Worm (Caenorhabditis elegans) whole organism, L4 larva: ENCODE measurements around the gene ZK1321.4.

Experiments used
- D1046.2 ChIP-seq: fragments of 200-800 bp; sonication (Bioruptor generic); IDR thresholded peaks from 2 replicates; pipeline ENCODE4 v1.3.6; 2022; ENCODE audit warnings: missing genetic modification characterization, missing compliant biosample characterization
- F10B5.3 ChIP-seq: sonication (generic microtip); optimal IDR thresholded peaks from 2 replicates; lab custom pipeline; 2016; ENCODE audit warnings: mild to moderate bottlenecking, missing genetic modification characterization, missing compliant biosample characterization
- F37D6.2 ChIP-seq: sonication (generic microtip); optimal IDR thresholded peaks from 2 replicates; lab custom pipeline; 2016; ENCODE audit warnings: mild to moderate bottlenecking, missing genetic modification characterization, missing compliant biosample characterization
- F44E2.7 ChIP-seq: fragments of 200-800 bp; sonication (Bioruptor generic); IDR thresholded peaks from 2 replicates; pipeline ENCODE4 v2.1.2; 2022; ENCODE audit warnings: missing genetic modification characterization, missing compliant biosample characterization
- R02D3.7 ChIP-seq: fragments of 150-350 bp; sonication (generic microtip); optimal IDR thresholded peaks from 3 replicates; lab custom pipeline; 2014; ENCODE audit warnings: missing biosample characterization, missing genetic modification characterization
- T20F7.1 ChIP-seq: fragments of 200-800 bp; sonication (Bioruptor generic); optimal IDR thresholded peaks from 2 replicates; lab custom pipeline; 2018; ENCODE audit warnings: mild to moderate bottlenecking, missing genetic modification characterization, missing compliant biosample characterization
- Y5F2A.4 ChIP-seq: fragments of 200-800 bp; sonication (Bioruptor generic); optimal IDR thresholded peaks from 2 replicates; lab custom pipeline; 2018; ENCODE audit warnings: mild to moderate bottlenecking, missing genetic modification characterization, missing compliant biosample characterization
- ZK337.2 ChIP-seq: fragments of 200-800 bp; sonication (Bioruptor generic); IDR thresholded peaks from 2 replicates; pipeline ENCODE4 v1.3.6; 2022; ENCODE audit warnings: missing genetic modification reagents, missing genetic modification characterization, missing compliant biosample characterization
- ceh-32 ChIP-seq: sonication (generic microtip); optimal IDR thresholded peaks from 2 replicates; lab custom pipeline; 2016; ENCODE audit warnings: mild to moderate bottlenecking, missing genetic modification characterization, missing compliant biosample characterization; ENCODE audit not compliant: poor library complexity
- ceh-44 ChIP-seq: fragments of 200-800 bp; sonication (Bioruptor generic); IDR thresholded peaks from 2 replicates; pipeline ENCODE4 v1.3.6; 2022; ENCODE audit warnings: missing genetic modification reagents, missing genetic modification characterization, missing compliant biosample characterization
- ceh-62 ChIP-seq: sonication (generic microtip); optimal IDR thresholded peaks from 2 replicates; lab custom pipeline; 2017; ENCODE audit warnings: missing biosample characterization, missing genetic modification characterization
- ctbp-1 ChIP-seq: fragments of 200-800 bp; sonication (Bioruptor generic); IDR thresholded peaks from 2 replicates; pipeline ENCODE4 v1.3.6; 2022; ENCODE audit warnings: missing genetic modification reagents, missing genetic modification characterization, missing compliant biosample characterization
- daf-8 ChIP-seq: fragments of 200-800 bp; sonication (Bioruptor generic); IDR thresholded peaks from 2 replicates; pipeline ENCODE4 v1.3.6; 2022; ENCODE audit warnings: missing genetic modification characterization, missing compliant biosample characterization
- dmd-8 ChIP-seq: fragments of 200-800 bp; sonication (Bioruptor generic); IDR thresholded peaks from 2 replicates; pipeline ENCODE4 v1.3.6; 2022; ENCODE audit warnings: missing genetic modification characterization, missing compliant biosample characterization
- duxl-1 ChIP-seq: sonication (generic microtip); optimal IDR thresholded peaks from 2 replicates; lab custom pipeline; 2016; ENCODE audit warnings: mild to moderate bottlenecking, missing genetic modification characterization, moderate library complexity, missing compliant biosample characterization; ENCODE audit not compliant: poor library complexity
- dve-1 ChIP-seq: sonication (generic microtip); optimal IDR thresholded peaks from 2 replicates; lab custom pipeline; 2017; ENCODE audit warnings: antibody characterized with exemption, mild to moderate bottlenecking, missing genetic modification characterization, missing compliant biosample characterization; ENCODE audit not compliant: insufficient read depth
- fos-1 ChIP-seq: fragments of 150-350 bp; optimal IDR thresholded peaks from 2 replicates; lab custom pipeline; 2014; ENCODE audit warnings: missing biosample characterization, missing genetic modification characterization
- gei-8 ChIP-seq: fragments of 200-800 bp; sonication (Bioruptor generic); optimal IDR thresholded peaks from 2 replicates; lab custom pipeline; 2018; ENCODE audit warnings: mild to moderate bottlenecking, missing genetic modification characterization, missing compliant biosample characterization
- hlh-11 ChIP-seq: fragments of 200-800 bp; sonication (Bioruptor generic); optimal IDR thresholded peaks from 2 replicates; lab custom pipeline; 2018; ENCODE audit warnings: mild to moderate bottlenecking, missing genetic modification characterization, missing compliant biosample characterization
- lim-7 ChIP-seq: fragments of 200-800 bp; sonication (Bioruptor generic); IDR thresholded peaks from 2 replicates; pipeline ENCODE4 v1.3.6; 2022; ENCODE audit warnings: missing genetic modification characterization, missing compliant biosample characterization
- lin-1 ChIP-seq: fragments of 200-800 bp; sonication (Bioruptor generic); IDR thresholded peaks from 2 replicates; pipeline ENCODE4 v1.3.6; 2022; ENCODE audit warnings: missing genetic modification reagents, missing genetic modification characterization, missing compliant biosample characterization
- lin-15B ChIP-seq: fragments of 150-350 bp; sonication (generic microtip); optimal IDR thresholded peaks from 3 replicates; lab custom pipeline; 2014; ENCODE audit warnings: missing biosample characterization, missing genetic modification characterization
- lin-38 ChIP-seq: fragments of 200-800 bp; sonication (Bioruptor generic); IDR thresholded peaks from 2 replicates; pipeline ENCODE4 v1.3.6; 2022; ENCODE audit warnings: missing genetic modification reagents, missing genetic modification characterization, missing compliant biosample characterization
- lin-39 ChIP-seq: fragments of 150-350 bp; optimal IDR thresholded peaks from 2 replicates; lab custom pipeline; 2014; ENCODE audit warnings: missing biosample characterization, missing genetic modification reagents, missing genetic modification characterization
- lir-3 ChIP-seq: sonication (generic microtip); optimal IDR thresholded peaks from 2 replicates; lab custom pipeline; 2016; ENCODE audit warnings: mild to moderate bottlenecking, missing genetic modification characterization, missing compliant biosample characterization
- madf-5 ChIP-seq, 2 experiments: fragments of 200-800 bp; sonication (Bioruptor generic); IDR thresholded peaks; 2 replicates each; pipeline ENCODE4 v1.3.6; 2022; ENCODE audit warnings: missing compliant biosample characterization in 2 of 2, missing genetic modification characterization in 2 of 2
- madf-9 ChIP-seq: fragments of 200-800 bp; sonication (Bioruptor generic); conservative IDR thresholded peaks from 2 replicates; pipeline ENCODE4 v1.3.6; 2022; ENCODE audit warnings: missing genetic modification reagents, missing genetic modification characterization, missing compliant biosample characterization
- mdt-29 ChIP-seq: fragments of 200-800 bp; sonication (Bioruptor generic); IDR thresholded peaks from 2 replicates; pipeline ENCODE4 v1.3.6; 2022; ENCODE audit warnings: missing genetic modification reagents, missing genetic modification characterization, missing compliant biosample characterization
- mes-2 ChIP-seq: sonication (generic microtip); optimal IDR thresholded peaks from 2 replicates; lab custom pipeline; 2016; ENCODE audit warnings: missing genotype, mild to moderate bottlenecking, missing genetic modification characterization, missing compliant biosample characterization; ENCODE audit not compliant: poor library complexity, severe bottlenecking
- mxl-2 ChIP-seq: fragments of 200-800 bp; sonication (Bioruptor generic); conservative IDR thresholded peaks from 2 replicates; pipeline ENCODE4 v1.3.6; 2022; ENCODE audit warnings: missing genetic modification reagents, missing genetic modification characterization, missing compliant biosample characterization
- nhr-102 ChIP-seq: sonication (generic microtip); optimal IDR thresholded peaks from 2 replicates; lab custom pipeline; 2016; ENCODE audit warnings: mild to moderate bottlenecking, missing genetic modification characterization, moderate library complexity, missing compliant biosample characterization
- nhr-11 ChIP-seq: fragments of 150-350 bp; optimal IDR thresholded peaks from 2 replicates; lab custom pipeline; 2014; ENCODE audit warnings: missing biosample characterization, missing genetic modification characterization
- nhr-25 ChIP-seq: sonication (generic microtip); optimal IDR thresholded peaks from 2 replicates; lab custom pipeline; 2017; ENCODE audit warnings: missing genetic modification characterization, mild to moderate bottlenecking, missing compliant biosample characterization, antibody characterized with exemption, moderate library complexity, borderline replicate concordance; ENCODE audit not compliant: insufficient read depth
- nhr-28 ChIP-seq: fragments of 150-350 bp; optimal IDR thresholded peaks from 2 replicates; lab custom pipeline; 2014; ENCODE audit warnings: missing biosample characterization, missing genetic modification characterization
- nhr-41 ChIP-seq: fragments of 200-800 bp; sonication (Bioruptor generic); IDR thresholded peaks from 2 replicates; pipeline ENCODE4 v1.3.6; 2022; ENCODE audit warnings: missing genetic modification reagents, missing genetic modification characterization, missing compliant biosample characterization
- nhr-42 ChIP-seq: fragments of 200-800 bp; sonication (Bioruptor generic); IDR thresholded peaks from 2 replicates; pipeline ENCODE4 v1.3.6; 2022; ENCODE audit warnings: missing genetic modification characterization, missing compliant biosample characterization
- nhr-6 ChIP-seq: fragments of 150-350 bp; optimal IDR thresholded peaks from 2 replicates; lab custom pipeline; 2014; ENCODE audit warnings: missing biosample characterization, missing genetic modification characterization
- nhr-77 ChIP-seq: fragments of 150-350 bp; optimal IDR thresholded peaks from 2 replicates; lab custom pipeline; 2014; ENCODE audit warnings: missing biosample characterization, missing genetic modification characterization
- pha-4 ChIP-seq, 2 experiments: fragments of 150-350 bp in 1 of 2; fragments of 200-800 bp in 1 of 2; sonication (Bioruptor generic) in 1 of 2; IDR thresholded peaks in 1 of 2; optimal IDR thresholded peaks in 1 of 2; 2 replicates each; pipeline versions ENCODE4 v1.3.6 to Lab custom; 2014 to 2022; ENCODE audit warnings: missing genetic modification characterization in 2 of 2, missing genetic modification reagents in 2 of 2, missing biosample characterization in 1 of 2, missing compliant biosample characterization in 1 of 2
- php-3 ChIP-seq: fragments of 200-800 bp; sonication (Bioruptor generic); IDR thresholded peaks from 2 replicates; pipeline ENCODE4 v1.3.6; 2022; ENCODE audit warnings: missing genetic modification reagents, missing genetic modification characterization, missing compliant biosample characterization
- set-16 ChIP-seq: fragments of 200-800 bp; sonication (Bioruptor generic); IDR thresholded peaks from 2 replicates; pipeline ENCODE4 v1.3.6; 2022; ENCODE audit warnings: missing genetic modification reagents, missing genetic modification characterization, missing compliant biosample characterization
- skn-1 ChIP-seq: fragments of 150-350 bp; optimal IDR thresholded peaks from 2 replicates; lab custom pipeline; 2014; ENCODE audit warnings: missing biosample characterization, missing genetic modification characterization
- snpc-1.2 ChIP-seq: fragments of 200-800 bp; sonication (Bioruptor generic); IDR thresholded peaks from 2 replicates; pipeline ENCODE4 v1.3.6; 2022; ENCODE audit warnings: missing genetic modification reagents, missing genetic modification characterization, missing compliant biosample characterization
- spr-3 ChIP-seq: fragments of 200-800 bp; sonication (Bioruptor generic); optimal IDR thresholded peaks from 2 replicates; lab custom pipeline; 2018; ENCODE audit warnings: mild to moderate bottlenecking, missing genetic modification characterization, missing compliant biosample characterization
- unc-130 ChIP-seq: sonication (generic microtip); optimal IDR thresholded peaks from 2 replicates; lab custom pipeline; 2016; ENCODE audit warnings: missing genetic modification reagents, missing genetic modification characterization, missing compliant biosample characterization
- unc-39 ChIP-seq: sonication (generic microtip); optimal IDR thresholded peaks from 2 replicates; lab custom pipeline; 2017; ENCODE audit warnings: missing biosample characterization, missing genetic modification characterization
- unc-62 ChIP-seq, 3 experiments: fragments of 150-350 bp in 1 of 3; sonication (generic microtip); optimal IDR thresholded peaks in 2 of 3; peaks in 1 of 3; 1 replicate in 1 of 3; 2 replicates in 2 of 3; lab custom pipeline; 2014 to 2017; ENCODE audit warnings: missing biosample characterization in 3 of 3, missing genetic modification characterization in 3 of 3, missing genetic modification reagents in 3 of 3, missing genotype in 1 of 3
- vab-7 ChIP-seq: fragments of 200-800 bp; sonication (Bioruptor generic); IDR thresholded peaks from 2 replicates; pipeline ENCODE4 v1.3.6; 2022; ENCODE audit warnings: missing genetic modification reagents, missing genetic modification characterization, missing compliant biosample characterization
- zag-1 ChIP-seq: fragments of 150-350 bp; optimal IDR thresholded peaks from 2 replicates; lab custom pipeline; 2014; ENCODE audit warnings: missing biosample characterization, missing genetic modification characterization
- zip-2 ChIP-seq: fragments of 150-350 bp; optimal IDR thresholded peaks from 2 replicates; lab custom pipeline; 2014; ENCODE audit warnings: missing biosample characterization, missing genetic modification characterization
- ztf-11 ChIP-seq: fragments of 150-350 bp; optimal IDR thresholded peaks from 2 replicates; lab custom pipeline; 2014; ENCODE audit warnings: missing biosample characterization, missing genetic modification characterization

Gene ZK1321.4

ce11 chrII:9791185-9791584 lies 17.4 kb upstream of the ZK1321.4 start (continued):
- no peak for TF ChIP-seq lim-7
- no peak for TF ChIP-seq F10B5.3
- no peak for TF ChIP-seq F44E2.7 (GFP tag; lab: Robert Waterston, UW)
- no peak for TF ChIP-seq unc-130 (GFP tag; lab: Kevin White, UChicago)
- TF ChIP-seq ZK337.2 (GFP tag; lab: Robert Waterston, UW), result no peak
- no peak for TF ChIP-seq Y5F2A.4 (GFP tag; lab: Kevin White, UChicago)
- no peak for TF ChIP-seq madf-5 (GFP tag; IDR thresholded peaks at IDR 0.05; lab: Robert Waterston, UW)
- no peak for TF ChIP-seq T20F7.1 (GFP tag; lab: Kevin White, UChicago)
- TF ChIP-seq F37D6.2 (tag; lab: Kevin White, UChicago), result no peak
- no peak for TF ChIP-seq R02D3.7 (tag; lab: Kevin White, UChicago)
- TF ChIP-seq nhr-102 (tag; lab: Kevin White, UChicago), result peak; percentile 93
- TF ChIP-seq ceh-32, result no peak
- TF ChIP-seq unc-62 (GFP tag; optimal IDR thresholded peaks at IDR 0.05 in 1 of 2; lab: Kevin White, UChicago), result peak in 1 of 2 experiments; percentile 98
- no peak for TF ChIP-seq unc-62 (tag; optimal IDR thresholded peaks at IDR 0.05; lab: Kevin White, UChicago)
- no peak for TF ChIP-seq lin-15B (tag; lab: Kevin White, UChicago)
- TF ChIP-seq php-3, result no peak
- no peak for TF ChIP-seq nhr-42 (GFP tag; lab: Robert Waterston, UW)
- no peak for TF ChIP-seq lin-38 (GFP tag; lab: Robert Waterston, UW)
- TF ChIP-seq duxl-1 (tag; lab: Kevin White, UChicago), result no peak
- no peak for TF ChIP-seq set-16 (GFP tag; lab: Robert Waterston, UW)
- no peak for TF ChIP-seq ceh-62 (tag; lab: Kevin White, UChicago)
- no peak for TF ChIP-seq mdt-29 (GFP tag; lab: Robert Waterston, UW)
- TF ChIP-seq unc-39 (tag; lab: Kevin White, UChicago), result no peak
- peak; percentile 71; the same call in 1 of the 2 replicates for TF ChIP-seq lin-1 (GFP tag; lab: Robert Waterston, UW)
- peak; percentile 87 for TF ChIP-seq nhr-28 (tag; lab: Kevin White, UChicago)
- no peak for TF ChIP-seq pha-4 (GFP tag; IDR thresholded peaks at IDR 0.05; lab: Robert Waterston, UW)
- TF ChIP-seq pha-4 (tag; optimal IDR thresholded peaks at IDR 0.05; lab: Kevin White, UChicago), result no peak
- TF ChIP-seq lir-3 (tag; lab: Kevin White, UChicago), result no peak
- TF ChIP-seq hlh-11 (tag; lab: Kevin White, UChicago), result peak; percentile 91
- no peak for TF ChIP-seq nhr-11 (tag; lab: Kevin White, UChicago)
- no peak for TF ChIP-seq lin-39 (tag; lab: Kevin White, UChicago)
- no peak for TF ChIP-seq D1046.2 (GFP tag; lab: Robert Waterston, UW)
- no peak for TF ChIP-seq snpc-1.2
- TF ChIP-seq gei-8 (GFP tag; lab: Kevin White, UChicago), result no peak
- TF ChIP-seq skn-1 (tag; lab: Kevin White, UChicago), result no peak
- peak; percentile 88 for TF ChIP-seq nhr-77 (tag; lab: Kevin White, UChicago)
- TF ChIP-seq madf-9 (GFP tag; lab: Robert Waterston, UW), result no peak
- no peak for TF ChIP-seq zag-1 (tag; lab: Kevin White, UChicago)
- peak; percentile 84 for TF ChIP-seq dve-1 (tag; lab: Kevin White, UChicago)
- TF ChIP-seq spr-3 (GFP tag; lab: Kevin White, UChicago), result no peak
- no peak for TF ChIP-seq ctbp-1 (GFP tag; lab: Robert Waterston, UW)
- no peak for TF ChIP-seq zip-2 (tag; lab: Kevin White, UChicago)
- TF ChIP-seq nhr-6 (tag; lab: Kevin White, UChicago), result no peak
- no peak for TF ChIP-seq ceh-44 (GFP tag; lab: Robert Waterston, UW)
- TF ChIP-seq mxl-2, result no peak
- TF ChIP-seq nhr-25 (tag; lab: Kevin White, UChicago), result no peak
- no peak for TF ChIP-seq daf-8 (GFP tag; lab: Robert Waterston, UW)
- TF ChIP-seq ztf-11 (tag; lab: Kevin White, UChicago), result no peak
- TF ChIP-seq mes-2, result no peak
- no peak for TF ChIP-seq vab-7 (GFP tag; lab: Robert Waterston, UW)
- TF ChIP-seq fos-1, result no peak
- TF ChIP-seq nhr-41 (GFP tag; lab: Robert Waterston, UW), result no peak
- TF ChIP-seq dmd-8, result no peak
